Worm (Caenorhabditis elegans): ENCODE results near the gene C23H4.6.
A peak's percentile ranks its signal among the peaks of the same experiment; 100 is the strongest.

DNA sequence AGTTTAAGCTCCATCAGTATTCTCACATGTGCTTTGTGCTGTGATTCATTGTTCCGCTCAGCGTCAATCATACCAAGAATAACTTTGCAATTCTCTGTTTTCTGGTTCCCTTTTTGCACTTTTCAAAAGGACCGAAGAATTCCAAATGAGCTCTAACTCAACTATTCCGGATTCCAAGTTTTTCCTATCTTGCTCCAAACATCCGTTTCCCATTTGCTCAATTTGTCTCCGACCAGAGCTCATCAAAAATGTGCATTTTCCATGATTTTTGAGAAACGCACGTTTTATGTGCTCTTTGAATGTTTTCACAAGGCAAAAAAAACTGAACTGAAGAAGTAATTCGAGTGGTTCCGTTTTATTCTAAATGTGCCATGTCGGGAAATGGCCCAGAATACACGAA, 37.1 kb upstream of the C23H4.6 start:
- TF ChIP-seq dao-5 (tag; optimal IDR thresholded peaks at IDR 0.05) = no peak
- no peak for TF ChIP-seq W03F9.2 (tag; optimal IDR thresholded peaks at IDR 0.05)
- peak; percentile 15 for TF ChIP-seq him-1 (tag; optimal IDR thresholded peaks at IDR 0.05)

Measured in whole organism, L4/young adult.